Worm (Caenorhabditis elegans): ENCODE data around the gene lmbr-1.

ce11 chrIII:8400478-8400877, 28.4 kb downstream of the lmbr-1 start:
- TF ChIP-seq ahr-1 (tag; optimal IDR thresholded peaks at IDR 0.05) (no peak), ceh-14 (tag; optimal IDR thresholded peaks at IDR 0.05) (no peak), C38D4.7 (GFP tag; optimal IDR thresholded peaks at IDR 0.05) (no peak), sdc-2 (tag; optimal IDR thresholded peaks at IDR 0.05) (no peak), fkh-10 (GFP tag; optimal IDR thresholded peaks at IDR 0.05) (no peak), pax-1 (tag; optimal IDR thresholded peaks at IDR 0.05) (no peak), ama-1 (optimal IDR thresholded peaks at IDR 0.05) (no peak)
